Worm (Caenorhabditis elegans) whole organism, L4/young adult: ENCODE results near the gene ugt-62.

Experiments used
- dao-5 ChIP-seq: sonication (generic microtip); optimal IDR thresholded peaks from 2 replicates; lab custom pipeline; 2016; ENCODE audit warnings: missing genotype, missing genetic modification characterization, moderate library complexity, missing compliant biosample characterization
- him-1 ChIP-seq: sonication (generic microtip); optimal IDR thresholded peaks from 2 replicates; lab custom pipeline; 2016; ENCODE audit warnings: missing genotype, missing genetic modification reagents, missing genetic modification characterization, missing compliant biosample characterization

DNA sequence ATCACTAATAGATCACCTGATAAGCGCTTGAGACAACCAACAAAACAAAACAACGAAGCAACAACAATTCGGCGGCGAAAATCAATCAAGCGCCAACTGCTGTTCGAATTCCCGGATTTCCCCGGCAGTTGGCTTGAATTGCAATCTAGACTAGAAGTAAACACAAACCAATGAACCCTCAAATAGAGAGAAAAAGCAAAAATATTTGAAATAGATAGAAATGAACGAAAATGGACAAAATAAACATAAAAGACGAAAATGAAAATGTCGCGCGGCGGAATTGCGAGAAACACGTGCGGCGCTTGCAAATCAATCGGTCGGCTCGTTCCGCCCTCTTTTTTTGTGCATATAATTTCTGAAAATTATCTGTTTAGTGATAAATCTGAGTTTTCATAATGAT lies 28.0 kb upstream of the ugt-62 start, which contains the start of gene idhg-1:
- peak; percentile 54 for TF ChIP-seq dao-5
- TF ChIP-seq him-1 (tag; lab: Kevin White, UChicago): peak; percentile 66
